Fruit fly (Drosophila melanogaster) ovary, adult (tissue): ENCODE results near the gene CG34149.

Experiments used
- CG17801 ChIP-seq: fragments of 200-800 bp; optimal IDR thresholded peaks from 2 replicates; lab custom pipeline; 2019; ENCODE audit warnings: missing biosample characterization, mild to moderate bottlenecking, missing genetic modification characterization, moderate library complexity; ENCODE audit not compliant: partially characterized antibody

The CG34149 gene

dm6 chr3R:22397068-22397700, 17.3 kb downstream of the CG34149 start:
- TF ChIP-seq CG17801 (GFP tag; lab: Kevin White, UChicago): no peak

dm6 chr3R:22400246-22400645, 20.3 kb downstream of the CG34149 start:
- TF ChIP-seq CG17801 (GFP tag; lab: Kevin White, UChicago): no peak

dm6 chr3R:22402355-22402754, 22.4 kb downstream of the CG34149 start, which contains the start of gene CG13856:
Gene CG13856 (plus strand): TSS chr3R:22402655.
- TF ChIP-seq CG17801 (GFP tag; lab: Kevin White, UChicago): no peak

- TF ChIP-seq CG17801 (GFP tag; lab: Kevin White, UChicago): no peak
Observed at dm6 chr3R:22405639-22406038, 25.7 kb downstream of the CG34149 start, which contains the start of gene CG13855. Gene CG13855 (plus strand): TSS chr3R:22405939.

- peak; percentile 50 for TF ChIP-seq CG17801 (GFP tag; lab: Kevin White, UChicago)
Observed at dm6 chr3R:22410537-22411360, 30.8 kb downstream of the CG34149 start, which contains the start of the genes CG13850 and lqfR. Gene CG13850 (minus strand): TSS chr3R:22410915. Gene lqfR (plus strand): TSS chr3R:22411301.

dm6 chr3R:22411879-22412587, 32.1 kb downstream of the CG34149 start:
- TF ChIP-seq CG17801 (GFP tag; lab: Kevin White, UChicago): no peak

dm6 chr3R:22420911-22421310, 41.0 kb downstream of the CG34149 start, which contains the start of the genes Nop56 and mats:
Gene Nop56 (minus strand): TSS chr3R:22421068.
Gene mats (plus strand): TSS chr3R:22421161.
- TF ChIP-seq CG17801 (GFP tag; lab: Kevin White, UChicago): peak; percentile 59

dm6 chr3R:22421618-22422017, 41.7 kb downstream of the CG34149 start:
- TF ChIP-seq CG17801 (GFP tag; lab: Kevin White, UChicago): peak; percentile 67

dm6 chr3R:22423996-22424395, 44.1 kb downstream of the CG34149 start:
- TF ChIP-seq CG17801 (GFP tag; lab: Kevin White, UChicago): no peak

dm6 chr3R:22424602-22425190, 44.8 kb downstream of the CG34149 start, which contains the start of gene pinta:
Gene pinta (minus strand): TSS chr3R:22424929.
- peak; percentile 57 for TF ChIP-seq CG17801 (GFP tag; lab: Kevin White, UChicago)
